Worm (Caenorhabditis elegans): ENCODE data around the gene T28H11.8.

DNA sequence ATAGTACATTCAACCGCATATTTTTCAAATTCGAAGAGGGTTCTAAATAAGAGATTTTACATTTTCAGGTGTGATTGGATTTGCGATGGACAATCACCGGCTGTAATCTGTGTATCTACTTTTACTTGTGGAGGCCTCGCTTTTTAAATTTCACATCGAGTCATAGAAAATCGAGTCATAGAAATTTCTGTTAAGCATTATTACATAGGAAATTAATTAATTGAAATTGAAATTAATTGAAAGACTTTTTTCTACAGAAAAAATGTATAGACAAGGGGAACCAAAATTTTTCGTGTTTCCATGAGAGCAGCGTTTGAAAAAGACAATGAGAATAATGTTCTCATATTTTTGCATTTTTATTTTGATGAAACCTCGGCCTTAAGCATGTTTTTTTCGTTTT is 36.7 kb downstream of the T28H11.8 start, which contains the start of gene clec-176:
- TF ChIP-seq cog-1 (tag; optimal IDR thresholded peaks at IDR 0.05) (no peak), klf-2 (GFP tag; conservative IDR thresholded peaks at IDR 0.05) (no peak), ref-1 (GFP tag; conservative IDR thresholded peaks at IDR 0.05) (no peak), T22C8.4 (GFP tag; IDR thresholded peaks at IDR 0.05) (no peak), flt-1 (GFP tag; IDR thresholded peaks at IDR 0.05) (no peak), ztf-23 (GFP tag; IDR thresholded peaks at IDR 0.05) (no peak)

Data from whole organism, midembryonic.